Worm (Caenorhabditis elegans) whole organism, midembryonic: ENCODE measurements around the gene tag-115.

ENCODE experiments used
- T22C8.4 ChIP-seq: fragments of 200-800 bp; sonication (Bioruptor generic); IDR thresholded peaks from 2 replicates; pipeline ENCODE4 v1.3.6; 2022; ENCODE audit warnings: missing genetic modification characterization, missing compliant biosample characterization
- cog-1 ChIP-seq: sonication (generic microtip); optimal IDR thresholded peaks from 2 replicates; lab custom pipeline; 2016; ENCODE audit warnings: missing genetic modification characterization, missing compliant biosample characterization
- flt-1 ChIP-seq: fragments of 200-800 bp; sonication (Bioruptor generic); IDR thresholded peaks from 2 replicates; pipeline ENCODE4 v1.3.6; 2022; ENCODE audit warnings: missing genetic modification characterization, missing compliant biosample characterization
- klf-2 ChIP-seq: fragments of 200-800 bp; sonication (Bioruptor generic); conservative IDR thresholded peaks from 2 replicates; pipeline ENCODE4 v1.3.6; 2022; ENCODE audit warnings: missing genetic modification reagents, missing genetic modification characterization, missing compliant biosample characterization
- med-1 ChIP-seq: sonication (generic microtip); optimal IDR thresholded peaks from 2 replicates; lab custom pipeline; 2017; ENCODE audit warnings: missing genetic modification characterization, mild to moderate bottlenecking, missing compliant biosample characterization, antibody characterized with exemption, missing genetic modification reagents; ENCODE audit not compliant: insufficient read depth
- ref-1 ChIP-seq: fragments of 200-800 bp; sonication (Bioruptor generic); conservative IDR thresholded peaks from 2 replicates; pipeline ENCODE4 v1.3.6; 2022; ENCODE audit warnings: missing genetic modification reagents, missing genetic modification characterization, missing compliant biosample characterization
- tab-1 ChIP-seq: fragments of 200-800 bp; sonication (Bioruptor generic); IDR thresholded peaks from 2 replicates; pipeline ENCODE4 v1.3.6; 2022; ENCODE audit warnings: missing genetic modification characterization, missing compliant biosample characterization
- ztf-23 ChIP-seq: fragments of 200-800 bp; sonication (Bioruptor generic); IDR thresholded peaks from 2 replicates; pipeline ENCODE4 v1.3.6; 2022; ENCODE audit warnings: missing genetic modification reagents, missing genetic modification characterization, missing compliant biosample characterization
- ztf-29 ChIP-seq: fragments of 200-800 bp; sonication (Bioruptor generic); IDR thresholded peaks from 2 replicates; pipeline ENCODE4 v1.3.6; 2022; ENCODE audit warnings: missing genetic modification reagents, missing genetic modification characterization, missing compliant biosample characterization

tag-115 gene

DNA sequence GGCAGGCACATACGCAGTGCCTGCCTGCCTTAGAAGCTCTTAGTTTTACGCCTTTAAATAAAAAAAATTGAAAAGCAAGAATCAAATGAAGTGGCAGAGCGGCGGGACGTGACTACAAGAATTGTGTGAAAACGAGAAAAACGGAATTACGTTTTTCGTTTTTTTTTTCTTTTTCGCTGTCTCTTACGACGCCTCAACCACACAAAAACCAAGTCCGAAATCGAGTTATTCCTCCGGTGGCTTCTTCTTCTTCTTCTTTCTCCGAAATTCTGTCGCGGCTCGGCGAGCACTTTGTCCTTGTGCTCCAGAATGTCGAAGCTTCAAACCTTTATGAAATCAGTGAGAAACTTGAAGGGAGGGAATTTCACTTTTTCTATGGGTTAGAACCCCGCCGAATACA lies 18.6 kb downstream of the tag-115 start:
- TF ChIP-seq med-1 (no peak), klf-2 (GFP tag; lab: Robert Waterston, UW) (no peak), flt-1 (GFP tag; lab: Robert Waterston, UW) (no peak), cog-1 (tag; lab: Kevin White, UChicago) (no peak), ref-1 (no peak), ztf-29 (GFP tag; lab: Robert Waterston, UW) (no peak), ztf-23 (no peak), tab-1 (GFP tag; lab: Robert Waterston, UW) (no peak), T22C8.4 (GFP tag; lab: Robert Waterston, UW) (no peak)

ce11 chrIV:13214466-13214865 lies 24.7 kb downstream of the tag-115 start, which contains the start of gene cho-1:
cho-1 (minus strand) TSS chrIV:13214566.
- no peak for TF ChIP-seq flt-1 (GFP tag; lab: Robert Waterston, UW)
- no peak for TF ChIP-seq cog-1 (tag; lab: Kevin White, UChicago)
- no peak for TF ChIP-seq klf-2 (GFP tag; lab: Robert Waterston, UW)
- TF ChIP-seq tab-1 (GFP tag; lab: Robert Waterston, UW), result no peak
- TF ChIP-seq ref-1, result no peak
- no peak for TF ChIP-seq ztf-23
- TF ChIP-seq med-1, result no peak
- TF ChIP-seq T22C8.4 (GFP tag; lab: Robert Waterston, UW), result no peak
- TF ChIP-seq ztf-29 (GFP tag; lab: Robert Waterston, UW), result no peak

- no peak for TF ChIP-seq T22C8.4 (GFP tag; lab: Robert Waterston, UW)
- TF ChIP-seq ref-1, result no peak
- TF ChIP-seq med-1, result no peak
- no peak for TF ChIP-seq ztf-23
- no peak for TF ChIP-seq tab-1 (GFP tag; lab: Robert Waterston, UW)
- no peak for TF ChIP-seq cog-1 (tag; lab: Kevin White, UChicago)
- no peak for TF ChIP-seq klf-2 (GFP tag; lab: Robert Waterston, UW)
- TF ChIP-seq ztf-29 (GFP tag; lab: Robert Waterston, UW), result no peak
- no peak for TF ChIP-seq flt-1 (GFP tag; lab: Robert Waterston, UW)
These were observed 29.6 kb downstream of the tag-115 start, which contains the start of gene C48D1.9 for ce11 chrIV:13209566-13209965. C48D1.9 (minus strand) TSS chrIV:13209666.

DNA sequence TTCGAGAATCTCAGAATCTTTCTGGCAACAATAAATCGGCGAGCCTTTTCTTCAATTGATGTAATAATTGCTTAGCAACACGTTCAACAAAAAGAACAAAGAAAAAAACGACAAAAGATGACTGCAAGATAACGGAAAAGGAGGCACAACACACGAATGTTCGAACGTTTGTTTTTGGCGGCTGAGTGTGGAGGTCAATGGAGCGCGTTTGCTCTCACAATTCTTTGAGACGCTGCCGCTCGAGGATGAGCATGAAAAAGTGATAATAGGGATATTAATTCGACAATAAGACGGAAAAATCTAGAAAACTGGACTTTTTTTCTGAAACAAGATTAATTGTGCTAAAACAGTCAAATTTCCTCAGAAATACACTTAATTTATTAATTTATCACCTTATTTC lies 33.3 kb downstream of the tag-115 start:
- TF ChIP-seq ztf-29 (GFP tag; lab: Robert Waterston, UW), result no peak
- TF ChIP-seq ztf-23, result no peak
- no peak for TF ChIP-seq med-1
- no peak for TF ChIP-seq flt-1 (GFP tag; lab: Robert Waterston, UW)
- TF ChIP-seq klf-2 (GFP tag; lab: Robert Waterston, UW), result no peak
- peak; percentile 21 for TF ChIP-seq cog-1 (tag; lab: Kevin White, UChicago)
- TF ChIP-seq T22C8.4 (GFP tag; lab: Robert Waterston, UW), result no peak
- no peak for TF ChIP-seq tab-1 (GFP tag; lab: Robert Waterston, UW)

ce11 chrIV:13204037-13204436 lies 35.2 kb downstream of the tag-115 start, which contains the start of gene ced-3:
ced-3 (minus strand) TSS chrIV:13204137.
- no peak for TF ChIP-seq med-1
- TF ChIP-seq T22C8.4 (GFP tag; lab: Robert Waterston, UW), result no peak
- no peak for TF ChIP-seq ztf-29 (GFP tag; lab: Robert Waterston, UW)
- TF ChIP-seq tab-1 (GFP tag; lab: Robert Waterston, UW), result no peak
- TF ChIP-seq klf-2 (GFP tag; lab: Robert Waterston, UW), result no peak
- TF ChIP-seq cog-1 (tag; lab: Kevin White, UChicago), result no peak
- no peak for TF ChIP-seq ztf-23
- no peak for TF ChIP-seq ref-1
- TF ChIP-seq flt-1 (GFP tag; lab: Robert Waterston, UW), result no peak

- TF ChIP-seq ref-1, result no peak
- TF ChIP-seq med-1, result no peak
- no peak for TF ChIP-seq cog-1 (tag; lab: Kevin White, UChicago)
- no peak for TF ChIP-seq ztf-23
These were observed 41.9 kb downstream of the tag-115 start, which contains the start of gene C48D1.1 for ce11 chrIV:13197282-13197681. C48D1.1 (minus strand) TSS chrIV:13197382.

ce11 chrIV:13193239-13193638 lies 46.0 kb downstream of the tag-115 start, which contains the start of gene F58D2.5:
F58D2.5 (minus strand) TSS chrIV:13193339.
- TF ChIP-seq T22C8.4 (GFP tag; lab: Robert Waterston, UW) (no peak), ztf-23 (no peak), flt-1 (GFP tag; lab: Robert Waterston, UW) (no peak), tab-1 (GFP tag; lab: Robert Waterston, UW) (no peak), med-1 (no peak), cog-1 (tag; lab: Kevin White, UChicago) (no peak), klf-2 (GFP tag; lab: Robert Waterston, UW) (no peak), ztf-29 (GFP tag; lab: Robert Waterston, UW) (no peak), ref-1 (no peak)

- TF ChIP-seq ztf-23, result no peak
- TF ChIP-seq tab-1 (GFP tag; lab: Robert Waterston, UW), result no peak
- TF ChIP-seq med-1, result no peak
- TF ChIP-seq cog-1 (tag; lab: Kevin White, UChicago), result no peak
- no peak for TF ChIP-seq klf-2 (GFP tag; lab: Robert Waterston, UW)
- no peak for TF ChIP-seq flt-1 (GFP tag; lab: Robert Waterston, UW)
- no peak for TF ChIP-seq T22C8.4 (GFP tag; lab: Robert Waterston, UW)
- TF ChIP-seq ztf-29 (GFP tag; lab: Robert Waterston, UW), result no peak
- no peak for TF ChIP-seq ref-1
These were observed 49.1 kb downstream of the tag-115 start for ce11 chrIV:13190075-13190474.

DNA sequence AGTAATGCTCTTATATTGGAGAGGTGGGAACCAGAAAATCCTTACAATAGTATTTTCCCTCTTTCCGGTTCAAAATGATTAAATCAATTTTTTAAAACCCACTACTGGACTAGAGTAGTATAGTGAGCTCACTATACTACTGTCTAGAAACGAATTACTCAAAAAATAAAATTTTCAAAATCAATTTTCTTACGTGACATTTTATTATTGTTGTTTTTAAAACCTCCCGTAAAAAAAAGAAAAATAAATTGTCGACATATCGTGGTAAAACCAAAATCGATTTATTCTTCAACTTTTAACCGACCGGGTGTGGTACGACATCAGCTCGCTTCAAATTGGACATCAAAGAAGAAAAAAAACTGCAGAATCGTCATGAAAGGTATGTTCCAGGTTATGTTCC lies 49.7 kb downstream of the tag-115 start, which contains the start of gene F58D2.2:
Gene F58D2.2 (plus strand): TSS at position 301 of the 400 bp plus-strand sequence.
- no peak for TF ChIP-seq tab-1 (GFP tag; lab: Robert Waterston, UW)
- TF ChIP-seq cog-1 (tag; lab: Kevin White, UChicago), result no peak
- TF ChIP-seq klf-2 (GFP tag; lab: Robert Waterston, UW), result no peak
- TF ChIP-seq ztf-23, result no peak
- no peak for TF ChIP-seq med-1

ce11 chrIV:13188959-13189358 lies 50.3 kb downstream of the tag-115 start, which contains the start of gene F58D2.4:
F58D2.4 (minus strand) TSS chrIV:13189059.
- no peak for TF ChIP-seq tab-1 (GFP tag; lab: Robert Waterston, UW)
- no peak for TF ChIP-seq cog-1 (tag; lab: Kevin White, UChicago)
- no peak for TF ChIP-seq ztf-29 (GFP tag; lab: Robert Waterston, UW)
- TF ChIP-seq ref-1, result no peak
- no peak for TF ChIP-seq klf-2 (GFP tag; lab: Robert Waterston, UW)
- no peak for TF ChIP-seq med-1
- no peak for TF ChIP-seq ztf-23
- TF ChIP-seq flt-1 (GFP tag; lab: Robert Waterston, UW), result no peak
- no peak for TF ChIP-seq T22C8.4 (GFP tag; lab: Robert Waterston, UW)
